Worm (Caenorhabditis elegans): Measurements from ENCODE around the gene C39D10.5.

- TF ChIP-seq W03F9.2 (tag; optimal IDR thresholded peaks at IDR 0.05) (no peak), him-1 (tag; optimal IDR thresholded peaks at IDR 0.05) (no peak)
Observed at ce11 chrX:7921130-7921529, 28.9 kb upstream of the C39D10.5 start.
